Fruit fly (Drosophila melanogaster) whole organism, pupa: ENCODE data around the gene dar1.

Experiments used
- CG10348 ChIP-seq: fragments of 200-800 bp; sonication (Bioruptor generic); IDR thresholded peaks from 2 replicates; pipeline ENCODE4 v1.3.6; 2022; ENCODE audit warnings: missing biosample characterization, missing genetic modification characterization
- CG12605 ChIP-seq: fragments of 200-800 bp; sonication (Bioruptor generic); IDR thresholded peaks from 2 replicates; pipeline ENCODE4 v1.3.6; 2022; ENCODE audit warnings: missing biosample characterization, missing genetic modification characterization
- CG14655 ChIP-seq: fragments of 200-800 bp; sonication (Bioruptor generic); optimal IDR thresholded peaks from 3 replicates; lab custom pipeline; 2017; ENCODE audit warnings: mild to moderate bottlenecking, missing biosample characterization, missing genetic modification reagents, missing genetic modification characterization
- CG32121 ChIP-seq: fragments of 200-800 bp; sonication (Bioruptor generic); IDR thresholded peaks from 2 replicates; pipeline ENCODE4 v1.3.6; 2022; ENCODE audit warnings: missing biosample characterization, missing genetic modification characterization
- CG34367 ChIP-seq: fragments of 200-800 bp; sonication (Bioruptor generic); optimal IDR thresholded peaks from 2 replicates; lab custom pipeline; 2018; ENCODE audit warnings: missing biosample characterization, mild to moderate bottlenecking, missing genetic modification characterization
- CG4496 ChIP-seq: fragments of 200-800 bp; sonication (Bioruptor generic); IDR thresholded peaks from 3 replicates; pipeline ENCODE4 v1.3.6; 2022; ENCODE audit warnings: missing biosample characterization, missing genetic modification characterization
- CG8159 ChIP-seq: fragments of 200-800 bp; sonication (Bioruptor generic); optimal IDR thresholded peaks from 3 replicates; lab custom pipeline; 2018; ENCODE audit warnings: missing biosample characterization, mild to moderate bottlenecking, missing genetic modification characterization, moderate library complexity
- CG8301 ChIP-seq: fragments of 200-800 bp; sonication (Bioruptor generic); optimal IDR thresholded peaks from 2 replicates; lab custom pipeline; 2018; ENCODE audit warnings: missing biosample characterization, mild to moderate bottlenecking, missing genetic modification characterization
- D1 ChIP-seq: fragments of 200-800 bp; sonication (Bioruptor generic); optimal IDR thresholded peaks from 2 replicates; lab custom pipeline; 2018; ENCODE audit warnings: missing biosample characterization, mild to moderate bottlenecking, missing genetic modification characterization, moderate library complexity
- Ets98B ChIP-seq: fragments of 200-800 bp; sonication (Bioruptor generic); IDR thresholded peaks from 2 replicates; pipeline ENCODE4 v1.3.6; 2022; ENCODE audit warnings: missing biosample characterization, missing genetic modification characterization
- Pif1A ChIP-seq: fragments of 200-800 bp; sonication (Bioruptor generic); optimal IDR thresholded peaks from 3 replicates; lab custom pipeline; 2016; ENCODE audit warnings: missing biosample characterization, missing genetic modification characterization
- Pif1B ChIP-seq: fragments of 200-800 bp; sonication (Bioruptor generic); optimal IDR thresholded peaks from 3 replicates; lab custom pipeline; 2016; ENCODE audit warnings: missing biosample characterization, missing genetic modification characterization
- Snoo ChIP-seq: fragments of 200-800 bp; sonication (Bioruptor generic); optimal IDR thresholded peaks from 3 replicates; lab custom pipeline; 2017; ENCODE audit warnings: missing biosample characterization, mild to moderate bottlenecking, missing genetic modification characterization, inconsistent platforms
- fd96Ca ChIP-seq: fragments of 200-800 bp; sonication (Bioruptor generic); IDR thresholded peaks from 3 replicates; pipeline ENCODE4 v1.3.6; 2022; ENCODE audit warnings: missing biosample characterization, missing genetic modification characterization

DNA sequence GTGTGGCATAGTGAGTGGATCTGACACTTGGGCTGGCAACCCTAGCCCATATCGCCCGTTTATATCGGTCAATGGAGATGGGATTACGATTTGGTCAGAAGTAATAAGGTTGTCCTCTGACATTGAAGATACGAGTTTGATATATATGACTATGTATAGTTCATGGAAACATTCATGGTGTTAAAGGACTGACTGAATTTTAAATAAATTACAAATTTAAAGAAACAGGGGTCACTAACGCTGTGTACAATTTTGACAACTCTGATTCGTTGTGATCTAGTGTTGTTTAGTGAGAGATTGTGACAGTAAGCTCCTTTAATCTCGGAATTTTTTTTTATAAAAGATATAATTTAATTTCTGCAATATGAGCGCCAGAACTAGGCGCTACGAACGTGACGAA is 32.6 kb downstream of the dar1 start, which contains the start of gene CG43098:
- TF ChIP-seq CG10348 (GFP tag; lab: Robert Waterston, UW) (no peak), D1 (tag; lab: Kevin White, UChicago) (no peak), fd96Ca (GFP tag; lab: Robert Waterston, UW) (no peak), CG32121 (GFP tag; lab: Robert Waterston, UW) (no peak), CG12605 (GFP tag; lab: Robert Waterston, UW) (no peak), CG8159 (no peak), Pif1A (GFP tag; lab: Kevin White, UChicago) (no peak), CG34367 (no peak), CG8301 (tag; lab: Kevin White, UChicago) (no peak), Snoo (tag; lab: Kevin White, UChicago) (no peak), CG14655 (GFP tag; lab: Kevin White, UChicago) (no peak), CG4496 (GFP tag; lab: Robert Waterston, UW) (no peak), Pif1B (GFP tag; lab: Kevin White, UChicago) (no peak), Ets98B (GFP tag; lab: Robert Waterston, UW) (no peak)
